Worm (Caenorhabditis elegans) whole organism, young adult: Measurements from ENCODE around the gene mig-22.

Experiments used
- D2030.7 ChIP-seq: fragments of 200-800 bp; sonication (Bioruptor generic); IDR thresholded peaks from 2 replicates; pipeline ENCODE4 v1.3.6; 2022; ENCODE audit warnings: missing genetic modification reagents, missing genetic modification characterization, missing compliant biosample characterization
- dox-1 ChIP-seq: fragments of 200-800 bp; sonication (Bioruptor generic); IDR thresholded peaks from 2 replicates; pipeline ENCODE4 v1.3.6; 2022; ENCODE audit warnings: missing genetic modification reagents, missing genetic modification characterization, missing compliant biosample characterization
- ztf-22 ChIP-seq: fragments of 200-800 bp; sonication (Bioruptor generic); optimal IDR thresholded peaks from 2 replicates; lab custom pipeline; 2018; ENCODE audit warnings: mild to moderate bottlenecking, missing genetic modification characterization, moderate library complexity, missing compliant biosample characterization

ce11 chrIII:8779912-8780311 is 12.8 kb upstream of the mig-22 start, which contains the start of gene K02D10.4:
- TF ChIP-seq D2030.7 = no peak
- no peak for TF ChIP-seq ztf-22 (GFP tag; lab: Kevin White, UChicago)
- no peak for TF ChIP-seq dox-1 (GFP tag; lab: Robert Waterston, UW)
